Fruit fly (Drosophila melanogaster): ENCODE measurements around the gene CG10903.

CG10903 gene

dm6 chr3R:7995722-7996121 lies 34.5 kb upstream of the CG10903 start, which contains the start of gene Elovl7 (continued):
- TF ChIP-seq gcm2 (GFP tag; optimal IDR thresholded peaks at IDR 0.05): no peak
- TF ChIP-seq CG1792 (GFP tag; optimal IDR thresholded peaks at IDR 0.05): no peak
- TF ChIP-seq CG1024 (GFP tag; IDR thresholded peaks at IDR 0.05): no peak
- TF ChIP-seq CG14965 (GFP tag; optimal IDR thresholded peaks at IDR 0.05; ENCODE audit: borderline replicate concordance): no peak
- no peak for TF ChIP-seq unpg (GFP tag; optimal IDR thresholded peaks at IDR 0.05)
- no peak for TF ChIP-seq ase (GFP tag; IDR thresholded peaks at IDR 0.05)
- no peak for TF ChIP-seq CG11696 (GFP tag; IDR thresholded peaks at IDR 0.05)
- no peak for TF ChIP-seq Blimp-1 (GFP tag; optimal IDR thresholded peaks at IDR 0.05)
- TF ChIP-seq CG6175 (GFP tag; IDR thresholded peaks at IDR 0.05): no peak
- TF ChIP-seq slp2 (GFP tag; optimal IDR thresholded peaks at IDR 0.05): no peak
- TF ChIP-seq Sox102F (GFP tag; optimal IDR thresholded peaks at IDR 0.05): no peak
- TF ChIP-seq ind (GFP tag; optimal IDR thresholded peaks at IDR 0.05): no peak
- no peak for TF ChIP-seq pho (GFP tag; optimal IDR thresholded peaks at IDR 0.05)
- no peak for TF ChIP-seq CG31441 (GFP tag; IDR thresholded peaks at IDR 0.05)
- TF ChIP-seq cas (GFP tag; IDR thresholded peaks at IDR 0.05): no peak
- no peak for TF ChIP-seq z (GFP tag; IDR thresholded peaks at IDR 0.05)
- TF ChIP-seq odd (GFP tag; optimal IDR thresholded peaks at IDR 0.05): no peak
- no peak for TF ChIP-seq fd3F (GFP tag; optimal IDR thresholded peaks at IDR 0.05)
- peak; percentile 74 for TF ChIP-seq CG8359 (GFP tag; optimal IDR thresholded peaks at IDR 0.05; ENCODE audit: borderline replicate concordance)
- no peak for TF ChIP-seq grau (tag; optimal IDR thresholded peaks at IDR 0.05)
- TF ChIP-seq her (GFP tag; optimal IDR thresholded peaks at IDR 0.05): no peak
- TF ChIP-seq Ssrp (tag; optimal IDR thresholded peaks at IDR 0.05): no peak
- TF ChIP-seq CG12942 (GFP tag; optimal IDR thresholded peaks at IDR 0.05): no peak
- no peak for TF ChIP-seq CG7963 (GFP tag; IDR thresholded peaks at IDR 0.05; ENCODE audit: partially characterized antibody)
- no peak for TF ChIP-seq Poxn (GFP tag; IDR thresholded peaks at IDR 0.05)
- TF ChIP-seq Pdp1 (GFP tag; optimal IDR thresholded peaks at IDR 0.05): no peak
- no peak for TF ChIP-seq zf30C (GFP tag; optimal IDR thresholded peaks at IDR 0.05)
- no peak for TF ChIP-seq org-1 (GFP tag; optimal IDR thresholded peaks at IDR 0.05)
- TF ChIP-seq abd-A (tag; optimal IDR thresholded peaks at IDR 0.05): no peak
- TF ChIP-seq CG13296 (GFP tag; optimal IDR thresholded peaks at IDR 0.05): peak; percentile 17
- no peak for TF ChIP-seq B-H1 (GFP tag; IDR thresholded peaks at IDR 0.05)
- TF ChIP-seq peb (GFP tag; IDR thresholded peaks at IDR 0.05): no peak
- no peak for TF ChIP-seq ftz-f1 (GFP tag; optimal IDR thresholded peaks at IDR 0.05)
- no peak for TF ChIP-seq Optix (GFP tag; IDR thresholded peaks at IDR 0.05)
- TF ChIP-seq Deaf1 (tag; optimal IDR thresholded peaks at IDR 0.05): peak; percentile 95
- no peak for TF ChIP-seq CG18011 (GFP tag; optimal IDR thresholded peaks at IDR 0.05)
- TF ChIP-seq CG9932 (GFP tag; IDR thresholded peaks at IDR 0.05): no peak
- no peak for TF ChIP-seq CG4328 (GFP tag; optimal IDR thresholded peaks at IDR 0.05)
- TF ChIP-seq vvl (GFP tag; IDR thresholded peaks at IDR 0.05): peak; percentile 18; the same call in 1 of the 2 replicates
- TF ChIP-seq Trl (optimal IDR thresholded peaks at IDR 0.05): peak in 1 of 2 experiments; percentile 24
- no peak for TF ChIP-seq Trl (GFP tag; optimal IDR thresholded peaks at IDR 0.05)
- no peak for TF ChIP-seq Six4 (GFP tag; optimal IDR thresholded peaks at IDR 0.05)
- no peak for TF ChIP-seq Rx (GFP tag; IDR thresholded peaks at IDR 0.05)
- no peak for TF ChIP-seq CG3995 (GFP tag; optimal IDR thresholded peaks at IDR 0.05)
- no peak for TF ChIP-seq CG13123 (GFP tag; optimal IDR thresholded peaks at IDR 0.05)
- no peak for TF ChIP-seq wek (GFP tag; optimal IDR thresholded peaks at IDR 0.05)
- no peak for TF ChIP-seq cad (GFP tag; optimal IDR thresholded peaks at IDR 0.05)
- TF ChIP-seq CG3065 (GFP tag; optimal IDR thresholded peaks at IDR 0.05): no peak
- TF ChIP-seq CG17385 (GFP tag; optimal IDR thresholded peaks at IDR 0.05): no peak
- TF ChIP-seq nerfin-2 (GFP tag; IDR thresholded peaks at IDR 0.05; ENCODE audit: partially characterized antibody): no peak
- TF ChIP-seq rib (GFP tag; IDR thresholded peaks at IDR 0.05): no peak
- TF ChIP-seq Hr3 (GFP tag; optimal IDR thresholded peaks at IDR 0.05): no peak
- 0 out of 2 replicates have a peak, but pooled peaks have one; percentile 14 for TF ChIP-seq NFAT (GFP tag; IDR thresholded peaks at IDR 0.05)
